Fruit fly (Drosophila melanogaster) whole organism, embryonic: Measurements from ENCODE around the gene toy.

Experiments used
- CG11398 ChIP-seq: fragments of 200-800 bp; sonication (Bioruptor generic); optimal IDR thresholded peaks from 2 replicates; lab custom pipeline; 2016; ENCODE audit warnings: missing biosample characterization, missing genetic modification characterization
- CG11695 ChIP-seq: fragments of 200-800 bp; sonication (Bioruptor generic); IDR thresholded peaks from 3 replicates; pipeline ENCODE4 v1.3.6; 2022; ENCODE audit warnings: missing biosample characterization, missing genetic modification characterization
- CG11696 ChIP-seq: fragments of 200-800 bp; sonication (Bioruptor generic); IDR thresholded peaks from 2 replicates; pipeline ENCODE4 v1.3.6; 2022; ENCODE audit warnings: missing biosample characterization, missing genetic modification characterization
- CG11723 ChIP-seq: fragments of 200-800 bp; sonication (Bioruptor generic); optimal IDR thresholded peaks from 2 replicates; lab custom pipeline; 2017; ENCODE audit warnings: missing biosample characterization, mild to moderate bottlenecking, missing genetic modification characterization
- CG12155 ChIP-seq: fragments of 200-800 bp; sonication (Bioruptor generic); optimal IDR thresholded peaks from 3 replicates; lab custom pipeline; 2016; ENCODE audit warnings: missing biosample characterization, missing genetic modification characterization
- CG13894 ChIP-seq: fragments of 200-800 bp; sonication (Bioruptor generic); optimal IDR thresholded peaks from 3 replicates; lab custom pipeline; 2018; ENCODE audit warnings: missing biosample characterization, mild to moderate bottlenecking, missing genetic modification characterization, moderate library complexity
- CG15073 ChIP-seq: fragments of 200-800 bp; sonication (Bioruptor generic); optimal IDR thresholded peaks from 2 replicates; lab custom pipeline; 2016; ENCODE audit warnings: missing biosample characterization, missing genetic modification characterization
- CG1602 ChIP-seq: fragments of 200-800 bp; sonication (Bioruptor generic); optimal IDR thresholded peaks from 3 replicates; lab custom pipeline; 2016; ENCODE audit warnings: missing biosample characterization, missing genetic modification characterization
- CG17328 ChIP-seq: fragments of 200-800 bp; sonication (Bioruptor generic); IDR thresholded peaks from 2 replicates; pipeline ENCODE4 v1.3.6; 2022; ENCODE audit warnings: missing biosample characterization, missing genetic modification characterization
- CG2120 ChIP-seq: fragments of 200-800 bp; sonication (Bioruptor generic); optimal IDR thresholded peaks from 3 replicates; lab custom pipeline; 2016; ENCODE audit warnings: missing biosample characterization, missing genetic modification characterization
- CG2712 ChIP-seq: fragments of 200-800 bp; optimal IDR thresholded peaks from 3 replicates; lab custom pipeline; 2019; ENCODE audit warnings: missing biosample characterization, mild to moderate bottlenecking, missing genetic modification characterization, moderate library complexity
- CG31365 ChIP-seq: fragments of 200-800 bp; sonication (Bioruptor generic); optimal IDR thresholded peaks from 2 replicates; lab custom pipeline; 2018; ENCODE audit warnings: missing biosample characterization, mild to moderate bottlenecking, missing genetic modification characterization
- CG3995 ChIP-seq: fragments of 200-800 bp; sonication (Bioruptor generic); optimal IDR thresholded peaks from 3 replicates; lab custom pipeline; 2016; ENCODE audit warnings: missing biosample characterization, missing genetic modification characterization
- CG4404 ChIP-seq: fragments of 200-800 bp; sonication (Bioruptor generic); IDR thresholded peaks from 2 replicates; pipeline ENCODE4 v1.3.6; 2022; ENCODE audit warnings: missing biosample characterization, missing genetic modification characterization
- CG6254 ChIP-seq: fragments of 200-800 bp; sonication (Bioruptor generic); optimal IDR thresholded peaks from 3 replicates; lab custom pipeline; 2017; ENCODE audit warnings: mild to moderate bottlenecking, missing biosample characterization, missing genetic modification reagents, missing genetic modification characterization
- CG7271 ChIP-seq: fragments of 200-800 bp; sonication (Bioruptor generic); optimal IDR thresholded peaks from 2 replicates; lab custom pipeline; 2018; ENCODE audit warnings: missing biosample characterization, mild to moderate bottlenecking, missing genetic modification characterization, moderate library complexity
- CG7372 ChIP-seq: fragments of 200-800 bp; sonication (Bioruptor generic); IDR thresholded peaks from 2 replicates; pipeline ENCODE4 v1.3.6; 2022; ENCODE audit warnings: missing biosample characterization, missing genetic modification characterization
- CG8290 ChIP-seq, 3 experiments: fragments of 200-800 bp; sonication (Bioruptor generic); optimal IDR thresholded peaks; 2 replicates each; lab custom pipeline; 2016 to 2019; ENCODE audit warnings: missing biosample characterization in 3 of 3, missing genetic modification characterization in 3 of 3, mild to moderate bottlenecking in 2 of 3, moderate library complexity in 1 of 3
- Dref ChIP-seq: fragments of 200-800 bp; sonication (Bioruptor generic); IDR thresholded peaks from 2 replicates; pipeline ENCODE4 v1.3.6; 2022; ENCODE audit warnings: missing biosample characterization, missing genetic modification characterization
- Ets65A ChIP-seq: fragments of 200-800 bp; sonication (Bioruptor generic); peaks from one replicate; lab custom pipeline; 2016; ENCODE audit warnings: missing biosample characterization, missing genetic modification characterization
- HLHmδ ChIP-seq: fragments of 200-800 bp; sonication (Bioruptor generic); optimal IDR thresholded peaks from 2 replicates; lab custom pipeline; 2018; ENCODE audit warnings: missing biosample characterization, mild to moderate bottlenecking, missing genetic modification characterization, moderate library complexity
- Hey ChIP-seq: fragments of 200-800 bp; sonication (Bioruptor generic); optimal IDR thresholded peaks from 3 replicates; lab custom pipeline; 2018; ENCODE audit warnings: missing biosample characterization, mild to moderate bottlenecking, missing genetic modification characterization
- Hsf ChIP-seq: fragments of 200-800 bp; sonication (Bioruptor generic); optimal IDR thresholded peaks from 3 replicates; lab custom pipeline; 2016; ENCODE audit warnings: missing biosample characterization, missing genetic modification characterization
- MBD-R2 ChIP-seq: fragments of 200-800 bp; sonication (Bioruptor generic); IDR thresholded peaks from 2 replicates; pipeline ENCODE4 v1.3.6; 2022; ENCODE audit warnings: missing biosample characterization, missing genetic modification characterization
- Med ChIP-seq: fragments of 200-800 bp; sonication (Bioruptor generic); peaks from one replicate; lab custom pipeline; 2016; ENCODE audit warnings: missing biosample characterization, missing genetic modification characterization, mild to moderate bottlenecking, inconsistent platforms, moderate library complexity
- Nf-YB ChIP-seq: fragments of 200-800 bp; sonication (Bioruptor generic); optimal IDR thresholded peaks from 3 replicates; lab custom pipeline; 2019; ENCODE audit warnings: missing biosample characterization, mild to moderate bottlenecking, missing genetic modification characterization, moderate library complexity
- Nf-YC ChIP-seq: fragments of 200-800 bp; optimal IDR thresholded peaks from 3 replicates; lab custom pipeline; 2019; ENCODE audit warnings: missing biosample characterization, mild to moderate bottlenecking, missing genetic modification characterization, moderate library complexity
- Ptx1 ChIP-seq: fragments of 200-800 bp; sonication (Bioruptor generic); IDR thresholded peaks from 2 replicates; pipeline ENCODE4 v1.3.6; 2022; ENCODE audit warnings: missing biosample characterization, missing genetic modification characterization
- Rfx ChIP-seq: fragments of 200-800 bp; sonication (Bioruptor generic); IDR thresholded peaks from 2 replicates; pipeline ENCODE4 v1.3.6; 2022; ENCODE audit warnings: missing biosample characterization, missing genetic modification characterization
- Sry-δ ChIP-seq: fragments of 200-800 bp; sonication (Bioruptor generic); optimal IDR thresholded peaks from 2 replicates; lab custom pipeline; 2016; ENCODE audit warnings: missing biosample characterization, missing genetic modification characterization
- Xrp1 ChIP-seq: fragments of 200-800 bp; sonication (Bioruptor generic); IDR thresholded peaks from 2 replicates; pipeline ENCODE4 v1.3.6; 2022; ENCODE audit warnings: missing biosample characterization, missing genetic modification characterization
- bab2 ChIP-seq: fragments of 200-800 bp; sonication (Bioruptor generic); optimal IDR thresholded peaks from 2 replicates; lab custom pipeline; 2016; ENCODE audit warnings: missing biosample characterization, missing genetic modification characterization
- bcd ChIP-seq: fragments of 200-800 bp; sonication (Bioruptor generic); optimal IDR thresholded peaks from 2 replicates; lab custom pipeline; 2017; ENCODE audit warnings: missing biosample characterization, mild to moderate bottlenecking, missing genetic modification characterization
- cas ChIP-seq: fragments of 200-800 bp; sonication (Bioruptor generic); IDR thresholded peaks from 2 replicates; pipeline ENCODE4 v1.3.6; 2022; ENCODE audit warnings: missing biosample characterization, missing genetic modification characterization
- ci ChIP-seq: fragments of 200-800 bp; sonication (Bioruptor generic); IDR thresholded peaks from 3 replicates; pipeline ENCODE4 v1.3.6; 2022; ENCODE audit warnings: missing biosample characterization, missing genetic modification characterization
- gsb-n ChIP-seq: fragments of 200-800 bp; sonication (Bioruptor generic); optimal IDR thresholded peaks from 3 replicates; lab custom pipeline; 2018; ENCODE audit warnings: missing biosample characterization, mild to moderate bottlenecking, missing genetic modification characterization
- gt ChIP-seq: fragments of 200-800 bp; sonication (Bioruptor generic); IDR thresholded peaks from 2 replicates; pipeline ENCODE4 v1.3.6; 2022; ENCODE audit warnings: missing biosample characterization, missing genetic modification characterization
- jumu ChIP-seq: fragments of 200-800 bp; sonication (Bioruptor generic); optimal IDR thresholded peaks from 3 replicates; lab custom pipeline; 2016; ENCODE audit warnings: missing biosample characterization, missing genetic modification characterization
- nerfin-1 ChIP-seq: fragments of 200-800 bp; sonication (Bioruptor generic); optimal IDR thresholded peaks from 3 replicates; lab custom pipeline; 2019; ENCODE audit warnings: missing biosample characterization, mild to moderate bottlenecking, missing genetic modification characterization, moderate library complexity
- prd ChIP-seq, 3 experiments: fragments of >200 bp in 2 of 3; fragments of 200-800 bp in 1 of 3; sonication (Bioruptor generic) in 1 of 3; optimal IDR thresholded peaks in 2 of 3; IDR thresholded peaks in 1 of 3; 2 replicates in 2 of 3; 3 replicates in 1 of 3; pipeline versions ENCODE4 v1.3.6 to Lab custom; 2017 to 2022; ENCODE audit warnings: missing biosample characterization in 1 of 3, missing genetic modification characterization in 1 of 3
- pros ChIP-seq: fragments of 200-800 bp; sonication (Bioruptor generic); optimal IDR thresholded peaks from 3 replicates; lab custom pipeline; 2019; ENCODE audit warnings: missing biosample characterization, mild to moderate bottlenecking, missing genetic modification characterization, moderate library complexity
- sens ChIP-seq: fragments of 200-800 bp; sonication (Bioruptor generic); peaks from one replicate; lab custom pipeline; 2016; ENCODE audit warnings: missing biosample characterization, missing genetic modification characterization
- trem ChIP-seq: fragments of 200-800 bp; optimal IDR thresholded peaks from 3 replicates; lab custom pipeline; 2019; ENCODE audit warnings: missing biosample characterization, mild to moderate bottlenecking, missing genetic modification characterization, moderate library complexity
- vnd ChIP-seq: fragments of 200-800 bp; sonication (Bioruptor generic); IDR thresholded peaks from 3 replicates; pipeline ENCODE4 v1.3.6; 2022; ENCODE audit warnings: missing biosample characterization, missing genetic modification characterization; ENCODE audit not compliant: partially characterized antibody
- wdn ChIP-seq: fragments of 200-800 bp; sonication (Bioruptor generic); IDR thresholded peaks from 2 replicates; pipeline ENCODE4 v1.3.6; 2022; ENCODE audit warnings: missing biosample characterization, missing genetic modification characterization

The toy gene

dm6 chr4:984755-985154, 4.8 kb upstream of the toy start (continued):
- TF ChIP-seq wdn, result no peak
- TF ChIP-seq ci (GFP tag; lab: Robert Waterston, UW), result no peak
- peak; percentile 8 for TF ChIP-seq Sry-δ (GFP tag; lab: Kevin White, UChicago)
- no peak for TF ChIP-seq CG3995 (GFP tag; lab: Kevin White, UChicago)
- no peak for TF ChIP-seq CG7372

- TF ChIP-seq nerfin-1 (tag; lab: Kevin White, UChicago) (peak; percentile 86), gsb-n (tag; lab: Kevin White, UChicago) (peak; percentile 56), CG2120 (GFP tag; lab: Kevin White, UChicago) (no peak), pros (GFP tag; lab: Kevin White, UChicago) (peak; percentile 16), Nf-YC (tag; lab: Kevin White, UChicago) (peak; percentile 23), trem (tag; lab: Kevin White, UChicago) (no peak), Hey (tag; lab: Kevin White, UChicago) (peak; percentile 52)
These were observed 1.1 kb upstream of the toy start for dm6 chr4:988379-988778.

dm6 chr4:995958-996357, 6.4 kb downstream of the toy start:
- TF ChIP-seq CG13894 (tag; lab: Kevin White, UChicago) (peak; percentile 47), CG12155 (no peak), Nf-YC (tag; lab: Kevin White, UChicago) (peak; percentile 93), Nf-YB (GFP tag; lab: Kevin White, UChicago) (peak; percentile 91)

- no peak for TF ChIP-seq bab2 (GFP tag; lab: Kevin White, UChicago)
- no peak for TF ChIP-seq bcd (GFP tag; lab: Kevin White, UChicago)
- TF ChIP-seq CG11723 (GFP tag; lab: Kevin White, UChicago), result peak; percentile 55
- TF ChIP-seq CG6254 (GFP tag; lab: Kevin White, UChicago), result peak; percentile 63
- no peak for TF ChIP-seq CG15073 (GFP tag; lab: Kevin White, UChicago)
- no peak for TF ChIP-seq CG4404 (GFP tag; lab: Robert Waterston, UW)
These were observed 18.9 kb downstream of the toy start for dm6 chr4:1008444-1008843.

- no peak for TF ChIP-seq Hsf (GFP tag; lab: Kevin White, UChicago)
- TF ChIP-seq CG11398, result no peak
- no peak for TF ChIP-seq jumu
- TF ChIP-seq CG7271, result no peak
- TF ChIP-seq CG11695 (GFP tag; lab: Robert Waterston, UW), result 0 out of 3 replicates have a peak, but pooled peaks have one; percentile 24
- no peak for TF ChIP-seq MBD-R2 (GFP tag; lab: Robert Waterston, UW)
- peak; percentile 23; the same call in 1 of the 2 replicates for TF ChIP-seq Xrp1 (GFP tag; lab: Robert Waterston, UW)
- no peak for TF ChIP-seq Dref (GFP tag; lab: Robert Waterston, UW)
- TF ChIP-seq cas, result no peak
- no peak for TF ChIP-seq CG8290 (GFP tag; optimal IDR thresholded peaks at IDR 0.05; lab: Kevin White, UChicago)
- TF ChIP-seq CG8290 (tag; optimal IDR thresholded peaks at IDR 0.05; lab: Kevin White, UChicago), result no peak
- TF ChIP-seq prd (optimal IDR thresholded peaks at IDR 0.05; lab: Kevin White, UChicago), result no peak
- TF ChIP-seq prd (GFP tag; IDR thresholded peaks at IDR 0.05; lab: Robert Waterston, UW), result no peak
- no peak for TF ChIP-seq CG31365 (tag; lab: Kevin White, UChicago)
- TF ChIP-seq HLHmδ (GFP tag; lab: Kevin White, UChicago), result no peak
- peak; percentile 44 for TF ChIP-seq sens
- TF ChIP-seq Med (GFP tag; lab: Kevin White, UChicago), result peak; percentile 0
- TF ChIP-seq Ets65A (GFP tag; lab: Kevin White, UChicago), result peak; percentile 62
- TF ChIP-seq vnd (GFP tag; lab: Robert Waterston, UW), result no peak
- peak; percentile 30; the same call in 1 of the 2 replicates for TF ChIP-seq CG17328 (GFP tag; lab: Robert Waterston, UW)
- no peak for TF ChIP-seq Nf-YB (GFP tag; lab: Kevin White, UChicago)
- TF ChIP-seq gt, result no peak
- no peak for TF ChIP-seq Rfx (GFP tag; lab: Robert Waterston, UW)
- TF ChIP-seq CG1602 (GFP tag; lab: Kevin White, UChicago), result no peak
- no peak for TF ChIP-seq CG2712 (tag; lab: Kevin White, UChicago)
- TF ChIP-seq Ptx1 (GFP tag; lab: Robert Waterston, UW), result no peak
- peak; percentile 70 for TF ChIP-seq CG11696 (GFP tag; lab: Robert Waterston, UW)
These were observed 35.6 kb downstream of the toy start for dm6 chr4:1025101-1025500.
